Worm (Caenorhabditis elegans): ENCODE results near the gene srlf-29.

Gene srlf-29

ce11 chrII:1679081-1679480 lies 13.0 kb downstream of the srlf-29 start, which contains the start of gene irld-36:
irld-36 (plus strand) TSS chrII:1679381.
- TF ChIP-seq D2030.7 (GFP tag; IDR thresholded peaks at IDR 0.05) (no peak), tbx-9 (tag; optimal IDR thresholded peaks at IDR 0.05; ENCODE audit: borderline replicate concordance) (no peak), let-526 (GFP tag; IDR thresholded peaks at IDR 0.05) (no peak), nhr-27 (tag; optimal IDR thresholded peaks at IDR 0.05) (no peak), ceh-27 (GFP tag; optimal IDR thresholded peaks at IDR 0.05) (no peak), B0035.1 (tag; optimal IDR thresholded peaks at IDR 0.05) (no peak), hmg-20 (GFP tag; IDR thresholded peaks at IDR 0.05) (no peak), Y67H2A.10 (GFP tag; conservative IDR thresholded peaks at IDR 0.05) (no peak)

- no peak for TF ChIP-seq ekl-4 (GFP tag; IDR thresholded peaks at IDR 0.05)
- no peak for TF ChIP-seq Y53F4B.3 (GFP tag; IDR thresholded peaks at IDR 0.05)
- TF ChIP-seq lin-54 (GFP tag; optimal IDR thresholded peaks at IDR 0.05): no peak
- TF ChIP-seq F52B5.7 (tag; optimal IDR thresholded peaks at IDR 0.05): no peak
- TF ChIP-seq hmg-20 (GFP tag; IDR thresholded peaks at IDR 0.05): no peak
- TF ChIP-seq lin-35 (GFP tag; optimal IDR thresholded peaks at IDR 0.05): no peak
- no peak for TF ChIP-seq sea-2 (GFP tag; IDR thresholded peaks at IDR 0.05)
- no peak for TF ChIP-seq ceh-100 (GFP tag; IDR thresholded peaks at IDR 0.05)
- TF ChIP-seq hlh-26 (GFP tag; conservative IDR thresholded peaks at IDR 0.05): no peak
- TF ChIP-seq ztf-22 (GFP tag; optimal IDR thresholded peaks at IDR 0.05): no peak
- no peak for TF ChIP-seq zfh-2 (GFP tag; conservative IDR thresholded peaks at IDR 0.05)
- TF ChIP-seq ceh-91 (GFP tag; IDR thresholded peaks at IDR 0.05): no peak
- TF ChIP-seq mcd-1 (GFP tag; IDR thresholded peaks at IDR 0.05): no peak
- no peak for TF ChIP-seq Y56A3A.18 (GFP tag; IDR thresholded peaks at IDR 0.05)
- TF ChIP-seq atf-7 (tag; optimal IDR thresholded peaks at IDR 0.05): no peak
- TF ChIP-seq rec-8 (tag; optimal IDR thresholded peaks at IDR 0.05): no peak
- no peak for TF ChIP-seq C06A6.2 (GFP tag; conservative IDR thresholded peaks at IDR 0.05)
- no peak for TF ChIP-seq athp-1 (tag; optimal IDR thresholded peaks at IDR 0.05)
These were observed 16.1 kb downstream of the srlf-29 start, which contains the start of gene fbxb-26 for ce11 chrII:1682218-1682617. fbxb-26 (plus strand) TSS chrII:1682518.

- no peak for TF ChIP-seq ccch-3 (GFP tag; optimal IDR thresholded peaks at IDR 0.05)
- no peak for TF ChIP-seq madf-8 (GFP tag; conservative IDR thresholded peaks at IDR 0.05)
- TF ChIP-seq ztf-3 (GFP tag; optimal IDR thresholded peaks at IDR 0.05): no peak
- no peak for TF ChIP-seq aptf-2 (GFP tag; conservative IDR thresholded peaks at IDR 0.05)
- no peak for TF ChIP-seq F55B11.4 (tag; optimal IDR thresholded peaks at IDR 0.05; ENCODE audit: borderline replicate concordance, insufficient read depth)
- TF ChIP-seq chd-7 (tag; optimal IDR thresholded peaks at IDR 0.05): no peak
- TF ChIP-seq attf-3 (GFP tag; conservative IDR thresholded peaks at IDR 0.05): no peak
- TF ChIP-seq nfya-2 (GFP tag; IDR thresholded peaks at IDR 0.05): no peak
- no peak for TF ChIP-seq F57A8.1 (GFP tag; optimal IDR thresholded peaks at IDR 0.05)
- TF ChIP-seq lsl-1 (GFP tag; optimal IDR thresholded peaks at IDR 0.05): no peak
- no peak for TF ChIP-seq sdz-38 (tag; optimal IDR thresholded peaks at IDR 0.05)
- TF ChIP-seq repo-1 (tag; optimal IDR thresholded peaks at IDR 0.05): no peak
- no peak for TF ChIP-seq atf-7 (tag; optimal IDR thresholded peaks at IDR 0.05)
- no peak for TF ChIP-seq ztf-6 (GFP tag; IDR thresholded peaks at IDR 0.05)
- TF ChIP-seq unc-62 (GFP tag; optimal IDR thresholded peaks at IDR 0.05): no peak
- TF ChIP-seq snpc-1.3 (tag; optimal IDR thresholded peaks at IDR 0.05; ENCODE audit: insufficient read depth): no peak
- no peak for TF ChIP-seq lin-26 (GFP tag; IDR thresholded peaks at IDR 0.05)
- no peak for TF ChIP-seq rpc-1 (optimal IDR thresholded peaks at IDR 0.05)
- TF ChIP-seq rpc-1 (tag; optimal IDR thresholded peaks at IDR 0.05): no peak
These were observed 17.6 kb downstream of the srlf-29 start, which contains the start of gene fbxb-25 for ce11 chrII:1683742-1684141. fbxb-25 (plus strand) TSS chrII:1684042.
